Fruit fly (Drosophila melanogaster) whole organism, prepupa: Measurements from ENCODE around the gene Hsc70-4.

Experiments
- Blimp-1 ChIP-seq: fragments of 200-800 bp; sonication (Bioruptor generic); optimal IDR thresholded peaks from 3 replicates; lab custom pipeline; 2017; ENCODE audit warnings: missing biosample characterization, missing genetic modification characterization, mild to moderate bottlenecking, moderate library complexity, missing genetic modification reagents
- CG10631 ChIP-seq: fragments of 200-800 bp; sonication (Bioruptor generic); optimal IDR thresholded peaks from 2 replicates; lab custom pipeline; 2016; ENCODE audit warnings: missing biosample characterization, missing genetic modification characterization
- CG11294 ChIP-seq: fragments of 200-800 bp; sonication (Bioruptor generic); IDR thresholded peaks from 2 replicates; pipeline ENCODE4 v1.3.6; 2022; ENCODE audit warnings: missing biosample characterization, missing genetic modification characterization
- CG15336 ChIP-seq: fragments of 200-800 bp; sonication (Bioruptor generic); IDR thresholded peaks from 2 replicates; pipeline ENCODE4 v1.3.6; 2022; ENCODE audit warnings: missing biosample characterization, missing genetic modification characterization
- CG1621 ChIP-seq: fragments of 200-800 bp; sonication (Bioruptor generic); optimal IDR thresholded peaks from 3 replicates; lab custom pipeline; 2018; ENCODE audit warnings: missing biosample characterization, mild to moderate bottlenecking, missing genetic modification characterization
- CG16779 ChIP-seq: fragments of 200-800 bp; sonication (Bioruptor generic); optimal IDR thresholded peaks from 3 replicates; lab custom pipeline; 2017; ENCODE audit warnings: missing biosample characterization, mild to moderate bottlenecking, missing genetic modification characterization
- CG3032 ChIP-seq: fragments of 200-800 bp; optimal IDR thresholded peaks from 2 replicates; lab custom pipeline; 2019; ENCODE audit warnings: missing biosample characterization, mild to moderate bottlenecking, missing genetic modification characterization, moderate library complexity
- CG31627 ChIP-seq: fragments of 200-800 bp; sonication (Bioruptor generic); optimal IDR thresholded peaks from 3 replicates; lab custom pipeline; 2016; ENCODE audit warnings: missing biosample characterization, missing genetic modification characterization
- CG32006 ChIP-seq: fragments of 200-800 bp; sonication (Bioruptor generic); optimal IDR thresholded peaks from 3 replicates; lab custom pipeline; 2017; ENCODE audit warnings: missing biosample characterization, mild to moderate bottlenecking, missing genetic modification characterization
- CG3919 ChIP-seq: fragments of 200-800 bp; sonication (Bioruptor generic); optimal IDR thresholded peaks from 3 replicates; lab custom pipeline; 2016; ENCODE audit warnings: missing biosample characterization, missing genetic modification characterization
- CG4318 ChIP-seq: fragments of 200-800 bp; sonication (Bioruptor generic); optimal IDR thresholded peaks from 3 replicates; lab custom pipeline; 2017; ENCODE audit warnings: missing biosample characterization, mild to moderate bottlenecking, missing genetic modification characterization
- CG6163 ChIP-seq: fragments of 200-800 bp; sonication (Bioruptor generic); IDR thresholded peaks from 3 replicates; pipeline ENCODE4 v1.3.6; 2022; ENCODE audit warnings: missing biosample characterization, missing genetic modification characterization
- CG6792 ChIP-seq: fragments of 200-800 bp; sonication (Bioruptor generic); optimal IDR thresholded peaks from 3 replicates; lab custom pipeline; 2016; ENCODE audit warnings: missing biosample characterization, missing genetic modification characterization
- CG6808 ChIP-seq: fragments of 200-800 bp; sonication (Bioruptor generic); optimal IDR thresholded peaks from 3 replicates; lab custom pipeline; 2017; ENCODE audit warnings: missing biosample characterization, missing genetic modification characterization, mild to moderate bottlenecking, moderate library complexity, missing genetic modification reagents
- CG6854 ChIP-seq: fragments of 200-800 bp; sonication (Bioruptor generic); optimal IDR thresholded peaks from 2 replicates; lab custom pipeline; 2017; ENCODE audit warnings: missing biosample characterization, mild to moderate bottlenecking, missing genetic modification characterization
- CG7368 ChIP-seq: fragments of 200-800 bp; sonication (Bioruptor generic); optimal IDR thresholded peaks from 3 replicates; lab custom pipeline; 2016; ENCODE audit warnings: missing biosample characterization, missing genetic modification characterization
- CG8119 ChIP-seq: fragments of 200-800 bp; sonication (Bioruptor generic); IDR thresholded peaks from 3 replicates; pipeline ENCODE4 v1.3.6; 2022; ENCODE audit warnings: missing biosample characterization, missing genetic modification characterization
- CG8319 ChIP-seq: fragments of 200-800 bp; sonication (Bioruptor generic); optimal IDR thresholded peaks from 3 replicates; lab custom pipeline; 2016; ENCODE audit warnings: missing biosample characterization, missing genetic modification characterization
- CG8632 ChIP-seq: fragments of 200-800 bp; sonication (Bioruptor generic); optimal IDR thresholded peaks from 3 replicates; lab custom pipeline; 2016; ENCODE audit warnings: missing biosample characterization, missing genetic modification characterization
- Eip75B ChIP-seq: fragments of 200-800 bp; sonication (Bioruptor generic); optimal IDR thresholded peaks from 3 replicates; lab custom pipeline; 2016; ENCODE audit warnings: missing biosample characterization, missing genetic modification characterization
- Eip78C ChIP-seq: fragments of 200-800 bp; sonication (Bioruptor generic); peaks from one replicate; lab custom pipeline; 2016; ENCODE audit warnings: missing biosample characterization, missing genetic modification characterization
- Eip93F ChIP-seq: fragments of 200-800 bp; sonication (Bioruptor generic); optimal IDR thresholded peaks from 2 replicates; lab custom pipeline; 2016; ENCODE audit warnings: missing biosample characterization, mild to moderate bottlenecking, missing genetic modification characterization
- Ets21C ChIP-seq: fragments of 200-800 bp; sonication (Bioruptor generic); optimal IDR thresholded peaks from 3 replicates; lab custom pipeline; 2016; ENCODE audit warnings: missing biosample characterization, missing genetic modification characterization
- Ets96B ChIP-seq: fragments of 200-800 bp; optimal IDR thresholded peaks from 2 replicates; lab custom pipeline; 2019; ENCODE audit warnings: missing biosample characterization, mild to moderate bottlenecking, missing genetic modification characterization, moderate library complexity
- Gug ChIP-seq: fragments of 200-800 bp; sonication (Bioruptor generic); IDR thresholded peaks from 2 replicates; pipeline ENCODE4 v1.3.6; 2022; ENCODE audit warnings: missing biosample characterization, missing genetic modification characterization
- Hr38 ChIP-seq: sonication (Bioruptor generic); optimal IDR thresholded peaks from 2 replicates; lab custom pipeline; 2016; ENCODE audit warnings: missing biosample characterization, missing genetic modification characterization
- Hr4 ChIP-seq: fragments of 200-800 bp; sonication (Bioruptor generic); optimal IDR thresholded peaks from 3 replicates; lab custom pipeline; 2016; ENCODE audit warnings: missing biosample characterization, missing genetic modification characterization
- Met ChIP-seq: fragments of 200-800 bp; sonication (Bioruptor generic); optimal IDR thresholded peaks from 3 replicates; lab custom pipeline; 2016; ENCODE audit warnings: missing biosample characterization, missing genetic modification characterization
- OdsH ChIP-seq: fragments of 200-800 bp; sonication (Bioruptor generic); optimal IDR thresholded peaks from 3 replicates; lab custom pipeline; 2016; ENCODE audit warnings: missing biosample characterization, missing genetic modification characterization
- Smox ChIP-seq: fragments of 200-800 bp; sonication (Bioruptor generic); optimal IDR thresholded peaks from 3 replicates; lab custom pipeline; 2016; ENCODE audit warnings: missing biosample characterization, missing genetic modification characterization
- Sox15 ChIP-seq: fragments of 200-800 bp; sonication (Bioruptor generic); optimal IDR thresholded peaks from 3 replicates; lab custom pipeline; 2016; ENCODE audit warnings: missing biosample characterization, missing genetic modification characterization
- achi ChIP-seq: fragments of 200-800 bp; sonication (Bioruptor generic); optimal IDR thresholded peaks from 3 replicates; lab custom pipeline; 2016; ENCODE audit warnings: missing biosample characterization, missing genetic modification characterization
- cyc ChIP-seq: fragments of 200-800 bp; sonication (Bioruptor generic); optimal IDR thresholded peaks from 3 replicates; lab custom pipeline; 2016; ENCODE audit warnings: missing biosample characterization, missing genetic modification characterization
- dac ChIP-seq: fragments of 200-800 bp; sonication (Bioruptor generic); optimal IDR thresholded peaks from 2 replicates; lab custom pipeline; 2017; ENCODE audit warnings: missing biosample characterization, mild to moderate bottlenecking, missing genetic modification characterization
- dsx ChIP-seq: fragments of 200-800 bp; optimal IDR thresholded peaks from 3 replicates; lab custom pipeline; 2019; ENCODE audit warnings: missing biosample characterization, mild to moderate bottlenecking, missing genetic modification characterization, moderate library complexity; ENCODE audit not compliant: poor library complexity, severe bottlenecking
- eg ChIP-seq: fragments of 200-800 bp; sonication (Bioruptor generic); IDR thresholded peaks from 3 replicates; pipeline ENCODE4 v1.3.6; 2022; ENCODE audit warnings: missing biosample characterization, missing genetic modification characterization
- esn ChIP-seq: fragments of 200-800 bp; sonication (Bioruptor generic); optimal IDR thresholded peaks from 2 replicates; lab custom pipeline; 2016; ENCODE audit warnings: missing biosample characterization, mild to moderate bottlenecking, missing genetic modification characterization, moderate library complexity
- fd59A ChIP-seq: fragments of 200-800 bp; sonication (Bioruptor generic); optimal IDR thresholded peaks from 2 replicates; lab custom pipeline; 2017; ENCODE audit warnings: missing biosample characterization, mild to moderate bottlenecking, missing genetic modification characterization, missing genetic modification reagents
- fd85E ChIP-seq: fragments of 200-800 bp; sonication (Bioruptor generic); optimal IDR thresholded peaks from 3 replicates; lab custom pipeline; 2016; ENCODE audit warnings: missing biosample characterization, missing genetic modification characterization
- fkh ChIP-seq: fragments of 200-800 bp; sonication (Bioruptor generic); optimal IDR thresholded peaks from 3 replicates; lab custom pipeline; 2017; ENCODE audit warnings: missing biosample characterization, mild to moderate bottlenecking, missing genetic modification characterization, moderate library complexity
- lz ChIP-seq: fragments of 200-800 bp; sonication (Bioruptor generic); optimal IDR thresholded peaks from 3 replicates; lab custom pipeline; 2016; ENCODE audit warnings: missing biosample characterization, missing genetic modification characterization
- net ChIP-seq: fragments of 200-800 bp; sonication (Bioruptor generic); optimal IDR thresholded peaks from 3 replicates; lab custom pipeline; 2016; ENCODE audit warnings: missing biosample characterization, missing genetic modification characterization
- pdm3 ChIP-seq: fragments of 200-800 bp; sonication (Bioruptor generic); optimal IDR thresholded peaks from 3 replicates; lab custom pipeline; 2016; ENCODE audit warnings: missing biosample characterization, missing genetic modification characterization
- salr ChIP-seq, 2 experiments: fragments of 200-800 bp; sonication (Bioruptor generic); optimal IDR thresholded peaks; 3 replicates each; lab custom pipeline; 2016 to 2018; ENCODE audit warnings: missing biosample characterization in 2 of 2, missing genetic modification characterization in 2 of 2, mild to moderate bottlenecking in 1 of 2
- spab ChIP-seq: fragments of 200-800 bp; sonication (Bioruptor generic); optimal IDR thresholded peaks from 2 replicates; lab custom pipeline; 2017; ENCODE audit warnings: missing biosample characterization, mild to moderate bottlenecking, missing genetic modification characterization, missing genetic modification reagents
- ss ChIP-seq, 2 experiments: fragments of 200-800 bp; sonication (Bioruptor generic); optimal IDR thresholded peaks; 2 replicates in 1 of 2; 3 replicates in 1 of 2; lab custom pipeline; 2017 to 2018; ENCODE audit warnings: mild to moderate bottlenecking in 2 of 2, missing biosample characterization in 2 of 2, missing genetic modification characterization in 2 of 2, moderate library complexity in 1 of 2
- svp ChIP-seq: fragments of 200-800 bp; sonication (Bioruptor generic); peaks from one replicate; lab custom pipeline; 2016; ENCODE audit warnings: missing biosample characterization, missing genetic modification characterization
- topi ChIP-seq: fragments of 200-800 bp; sonication (Bioruptor generic); optimal IDR thresholded peaks from 3 replicates; lab custom pipeline; 2016; ENCODE audit warnings: missing biosample characterization, missing genetic modification characterization

The Hsc70-4 gene

DNA sequence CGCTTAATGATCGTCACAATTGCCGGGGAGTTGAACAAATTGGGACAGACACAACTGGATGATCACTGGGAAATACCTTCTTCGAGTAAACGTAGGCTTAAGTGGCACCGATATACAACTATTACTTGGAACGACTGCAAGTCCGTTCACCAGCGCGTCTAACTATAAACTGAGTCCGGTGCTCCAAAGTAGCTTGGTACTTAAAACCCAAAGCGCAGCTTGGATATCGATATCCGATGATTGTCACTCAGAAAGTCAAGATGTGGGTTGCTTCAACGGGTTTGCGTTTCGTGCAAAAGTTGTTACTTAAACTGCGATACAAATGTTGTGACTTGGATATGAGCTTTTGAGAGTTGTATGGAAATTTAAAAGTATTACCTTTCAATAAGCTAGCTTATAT lies 36.2 kb upstream of the Hsc70-4 start, which contains the start of gene Spn88Ea:
Gene Spn88Ea (minus strand): TSS at position 175 of the 400 bp plus-strand sequence.
- TF ChIP-seq CG6163, result peak; percentile 37; the same call in 2 of the 3 replicates
- peak; percentile 13 for TF ChIP-seq dsx (GFP tag; lab: Kevin White, UChicago)
- TF ChIP-seq topi, result no peak
- peak; percentile 25 for TF ChIP-seq CG3919
- TF ChIP-seq Eip78C, result peak; percentile 59
- TF ChIP-seq lz (GFP tag; lab: Kevin White, UChicago), result peak; percentile 1
- TF ChIP-seq dac, result no peak
- peak; percentile 46; the same call in 1 of the 3 replicates for TF ChIP-seq eg (GFP tag; lab: Robert Waterston, UW)
- peak; percentile 5 for TF ChIP-seq CG1621
- peak; percentile 35; the same call in 1 of the 2 replicates for TF ChIP-seq CG15336 (GFP tag; lab: Robert Waterston, UW)

DNA sequence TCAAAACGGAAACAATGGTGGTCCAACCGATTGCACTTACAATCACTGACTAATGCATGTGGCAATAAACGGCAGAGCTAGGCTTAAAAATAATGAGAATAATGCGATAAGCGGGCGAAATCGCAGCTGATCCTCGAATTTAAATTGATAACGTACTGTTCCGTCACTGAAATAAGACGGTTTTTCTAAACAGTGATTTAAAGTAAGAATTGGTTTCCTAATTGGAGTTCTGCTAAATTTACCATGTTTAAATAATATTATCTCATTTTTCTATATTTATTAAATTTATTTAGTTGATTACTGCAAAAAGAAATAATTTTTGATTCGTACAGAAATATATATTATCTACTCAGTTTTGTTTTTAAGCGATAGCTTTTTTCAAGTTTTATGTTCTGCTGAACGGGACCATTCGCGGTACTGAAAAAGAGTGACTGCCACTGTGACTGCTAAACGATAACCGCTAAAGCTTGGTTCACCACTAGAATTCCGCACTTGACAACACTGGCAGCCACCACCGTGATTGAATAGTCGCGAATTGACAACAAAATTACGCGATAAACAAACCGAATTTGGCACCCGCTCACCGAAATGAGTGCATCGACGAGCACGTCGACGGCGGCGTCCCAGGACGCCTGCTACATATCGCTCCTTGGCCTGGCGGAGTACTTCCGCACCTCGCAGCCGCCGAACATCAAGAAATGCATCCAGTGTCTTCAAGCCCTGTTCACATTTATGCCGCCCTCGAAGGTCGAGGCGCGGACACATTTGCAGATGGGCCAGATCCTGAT lies 33.6 kb upstream of the Hsc70-4 start, which contains the start of the genes Spn88Eb and Mau2:
Gene Spn88Eb (minus strand): TSS at position 51 of the 788 bp plus-strand sequence.
Gene Mau2 (plus strand): TSS at position 493 of the 788 bp plus-strand sequence.
- no peak for TF ChIP-seq CG6808 (GFP tag; lab: Kevin White, UChicago)
- TF ChIP-seq CG3032 (tag; lab: Kevin White, UChicago), result peak; percentile 62
- peak; percentile 8 for TF ChIP-seq CG6792 (GFP tag; lab: Kevin White, UChicago)
- TF ChIP-seq CG32006, result no peak
- peak; percentile 43; the same call in 1 of the 2 replicates for TF ChIP-seq CG11294 (GFP tag; lab: Robert Waterston, UW)
- peak; percentile 18; the same call in 1 of the 3 replicates for TF ChIP-seq CG6163
- no peak for TF ChIP-seq Ets21C (GFP tag; lab: Kevin White, UChicago)
- TF ChIP-seq svp, result no peak
- no peak for TF ChIP-seq Hr4 (GFP tag; lab: Kevin White, UChicago)
- no peak for TF ChIP-seq salr (GFP tag; optimal IDR thresholded peaks at IDR 0.05; lab: Kevin White, UChicago)
- no peak for TF ChIP-seq CG1621
- no peak for TF ChIP-seq achi (GFP tag; lab: Kevin White, UChicago)
- no peak for TF ChIP-seq CG6854 (GFP tag; lab: Kevin White, UChicago)
- no peak for TF ChIP-seq Sox15 (GFP tag; lab: Kevin White, UChicago)
- TF ChIP-seq CG4318 (GFP tag; lab: Kevin White, UChicago), result no peak
- peak; percentile 52 for TF ChIP-seq esn
- no peak for TF ChIP-seq CG10631
- no peak for TF ChIP-seq Met (GFP tag; lab: Kevin White, UChicago)
- TF ChIP-seq lz (GFP tag; lab: Kevin White, UChicago), result peak; percentile 58
- peak; percentile 63 for TF ChIP-seq CG31627 (GFP tag; lab: Kevin White, UChicago)
- TF ChIP-seq Hr38 (GFP tag; lab: Kevin White, UChicago), result no peak
- peak; percentile 33 for TF ChIP-seq Eip93F
- no peak for TF ChIP-seq dsx (GFP tag; lab: Kevin White, UChicago)
- TF ChIP-seq dac, result no peak
- TF ChIP-seq fd85E (GFP tag; lab: Kevin White, UChicago), result no peak
- no peak for TF ChIP-seq topi
- TF ChIP-seq CG3919, result no peak
- TF ChIP-seq CG8119, result no peak
- TF ChIP-seq CG8319, result no peak
- TF ChIP-seq Ets96B, result no peak
- no peak for TF ChIP-seq OdsH (GFP tag; lab: Kevin White, UChicago)
- no peak for TF ChIP-seq Smox (GFP tag; lab: Kevin White, UChicago)
- TF ChIP-seq Eip78C, result no peak
- TF ChIP-seq Eip75B, result no peak
- no peak for TF ChIP-seq fd59A (GFP tag; lab: Kevin White, UChicago)
- peak; percentile 60 for TF ChIP-seq Gug (GFP tag; lab: Robert Waterston, UW)
- TF ChIP-seq ss (GFP tag; optimal IDR thresholded peaks at IDR 0.05; lab: Kevin White, UChicago), result no peak
- no peak for TF ChIP-seq fkh
- no peak for TF ChIP-seq Blimp-1 (GFP tag; lab: Kevin White, UChicago)
- no peak for TF ChIP-seq CG7368 (GFP tag; lab: Kevin White, UChicago)
- TF ChIP-seq CG16779, result no peak
- no peak for TF ChIP-seq net (GFP tag; lab: Kevin White, UChicago)
- no peak for TF ChIP-seq spab (GFP tag; lab: Kevin White, UChicago)
- no peak for TF ChIP-seq CG8632 (GFP tag; lab: Kevin White, UChicago)
- TF ChIP-seq pdm3 (GFP tag; lab: Kevin White, UChicago), result no peak
- TF ChIP-seq cyc (GFP tag; lab: Kevin White, UChicago), result peak; percentile 52
